Fruit fly (Drosophila melanogaster): ENCODE measurements around the gene CG32457.

DNA sequence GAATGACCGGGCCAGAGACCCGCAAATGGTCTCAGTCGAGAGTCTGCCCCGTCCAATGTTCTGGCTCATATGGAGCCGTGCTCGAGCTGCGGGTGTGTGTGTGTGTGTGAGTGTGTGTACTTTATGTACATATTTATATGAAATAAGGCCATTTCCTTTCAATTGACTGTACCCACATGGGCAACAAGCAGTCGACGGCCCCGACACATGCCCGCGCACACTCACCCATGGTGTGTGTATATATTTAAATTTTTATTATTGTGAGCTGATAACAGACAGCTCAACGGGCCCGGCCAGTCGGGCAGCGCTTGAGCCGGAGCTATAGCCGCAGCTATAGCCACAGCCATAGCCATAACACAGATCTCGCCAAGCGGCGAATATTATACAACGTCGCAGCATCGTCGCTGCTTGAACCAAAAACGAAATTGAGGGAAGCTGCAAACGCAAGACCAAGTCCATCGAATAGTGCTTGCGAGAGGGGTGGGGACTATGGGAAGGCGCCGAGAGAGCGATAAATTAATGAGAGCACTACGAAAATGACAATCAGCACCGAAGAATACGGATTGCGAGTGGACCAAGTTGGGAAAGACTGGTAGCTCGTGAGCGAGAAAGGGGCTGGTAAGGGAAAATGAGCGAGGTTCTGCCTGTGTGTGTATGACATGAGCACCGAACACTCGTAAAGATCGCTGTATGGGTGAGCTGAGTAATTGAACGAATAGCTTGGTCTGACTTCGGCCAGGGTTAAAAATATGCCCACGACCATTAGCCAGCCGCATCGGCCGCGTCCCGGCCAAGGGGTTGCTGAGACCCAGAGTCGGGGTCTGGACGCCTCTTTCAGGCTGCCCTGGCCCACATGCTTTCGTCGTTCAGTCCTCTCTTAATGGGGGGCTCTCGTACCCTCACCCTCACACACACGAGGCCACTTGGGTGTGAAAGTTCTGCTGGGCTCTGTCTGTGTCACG, 39.2 kb upstream of the CG32457 start:
- no peak for TF ChIP-seq CG8478 (optimal IDR thresholded peaks at IDR 0.05)
- TF ChIP-seq Dll (optimal IDR thresholded peaks at IDR 0.05) = no peak
- no peak for TF ChIP-seq EcR (GFP tag; optimal IDR thresholded peaks at IDR 0.05)

All from whole organism.